Fruit fly (Drosophila melanogaster): ENCODE measurements around the gene CG3402.

CG3402 gene

dm6 chr3L:699368-700150, 46.9 kb upstream of the CG3402 start (continued):
- TF ChIP-seq CG10274 (GFP tag; optimal IDR thresholded peaks at IDR 0.05) (no peak), mirr (GFP tag; optimal IDR thresholded peaks at IDR 0.05) (no peak), CG13123 (GFP tag; optimal IDR thresholded peaks at IDR 0.05) (no peak), Hmr (GFP tag; optimal IDR thresholded peaks at IDR 0.05) (peak; percentile 61), pho (GFP tag; optimal IDR thresholded peaks at IDR 0.05) (peak; percentile 13), seq (GFP tag; IDR thresholded peaks at IDR 0.05) (no peak), CG17361 (GFP tag; IDR thresholded peaks at IDR 0.05) (no peak), rib (GFP tag; IDR thresholded peaks at IDR 0.05) (no peak), CG1792 (GFP tag; optimal IDR thresholded peaks at IDR 0.05) (no peak), sens-2 (GFP tag; IDR thresholded peaks at IDR 0.05) (no peak), Atf-2 (GFP tag; optimal IDR thresholded peaks at IDR 0.05) (peak; percentile 9), lbe (GFP tag; optimal IDR thresholded peaks at IDR 0.05) (no peak), CG1233 (GFP tag; optimal IDR thresholded peaks at IDR 0.05) (no peak), nerfin-1 (tag; optimal IDR thresholded peaks at IDR 0.05) (peak; percentile 59), Abd-B (GFP tag; optimal IDR thresholded peaks at IDR 0.05) (peak; percentile 43), tio (GFP tag; optimal IDR thresholded peaks at IDR 0.05) (peak; percentile 61), z (GFP tag; IDR thresholded peaks at IDR 0.05) (no peak), CG7556 (GFP tag; optimal IDR thresholded peaks at IDR 0.05) (peak; percentile 77), CG13894 (tag; optimal IDR thresholded peaks at IDR 0.05) (peak; percentile 100), CG7372 (GFP tag; IDR thresholded peaks at IDR 0.05) (peak; percentile 11; the same call in 1 of the 2 replicates), esg (GFP tag; conservative IDR thresholded peaks at IDR 0.05) (peak; percentile 29; the same call in 1 of the 2 replicates), CG17612 (GFP tag; IDR thresholded peaks at IDR 0.05) (no peak), grau (tag; optimal IDR thresholded peaks at IDR 0.05) (peak; percentile 66), eve (GFP tag; optimal IDR thresholded peaks at IDR 0.05) (no peak), wor (GFP tag; IDR thresholded peaks at IDR 0.05) (no peak), bab2 (GFP tag; optimal IDR thresholded peaks at IDR 0.05) (peak; percentile 0), CG15269 (tag; optimal IDR thresholded peaks at IDR 0.05) (peak; percentile 40), lmd (GFP tag; IDR thresholded peaks at IDR 0.05) (0 out of 2 replicates have a peak, but pooled peaks have one; percentile 9), ERR (GFP tag; optimal IDR thresholded peaks at IDR 0.05) (no peak), HmgD (GFP tag; optimal IDR thresholded peaks at IDR 0.05) (no peak), scrt (GFP tag; optimal IDR thresholded peaks at IDR 0.05) (peak; percentile 61), fd3F (GFP tag; optimal IDR thresholded peaks at IDR 0.05) (peak; percentile 11), peb (GFP tag; IDR thresholded peaks at IDR 0.05) (no peak), cwo (GFP tag; optimal IDR thresholded peaks at IDR 0.05) (no peak), odd (GFP tag; optimal IDR thresholded peaks at IDR 0.05) (no peak), jing (GFP tag; optimal IDR thresholded peaks at IDR 0.05) (peak; percentile 19), row (GFP tag; IDR thresholded peaks at IDR 0.05) (peak; percentile 94), CG9932 (GFP tag; IDR thresholded peaks at IDR 0.05) (no peak; the same call in 1 of the 2 replicates), CG9609 (GFP tag; optimal IDR thresholded peaks at IDR 0.05) (peak; percentile 11), dmrt11E (tag; optimal IDR thresholded peaks at IDR 0.05) (peak; percentile 59), en (GFP tag; optimal IDR thresholded peaks at IDR 0.05) (no peak), az2 (GFP tag; optimal IDR thresholded peaks at IDR 0.05) (peak; percentile 54), HLH4C (GFP tag; IDR thresholded peaks at IDR 0.05; ENCODE audit: partially characterized antibody) (no peak), bcd (GFP tag; optimal IDR thresholded peaks at IDR 0.05) (peak; percentile 48), CG2120 (GFP tag; optimal IDR thresholded peaks at IDR 0.05) (peak; percentile 63), crc (GFP tag; optimal IDR thresholded peaks at IDR 0.05) (no peak), CG5953 (GFP tag; IDR thresholded peaks at IDR 0.05) (no peak), CG11093 (GFP tag; IDR thresholded peaks at IDR 0.05) (no peak), CHES-1-like (GFP tag; optimal IDR thresholded peaks at IDR 0.05) (peak; percentile 17), Lim3 (GFP tag; IDR thresholded peaks at IDR 0.05) (no peak)

Data from whole organism, embryonic.